Fruit fly (Drosophila melanogaster) whole organism: ENCODE data around the gene Abi.

ENCODE experiments used
- CG8478 ChIP-seq: fragments of >200 bp; optimal IDR thresholded peaks from 2 replicates; lab custom pipeline; 2018; ENCODE audit warnings: inconsistent platforms
- Dll ChIP-seq: fragments of >200 bp; optimal IDR thresholded peaks from 2 replicates; lab custom pipeline; 2017
- EcR ChIP-seq, 2 experiments: fragments of >200 bp; optimal IDR thresholded peaks; 2 replicates each; lab custom pipeline; 2017; ENCODE audit warnings: missing biosample characterization in 2 of 2, missing genetic modification characterization in 2 of 2, missing genetic modification reagents in 2 of 2
- pan ChIP-seq: fragments of >200 bp; optimal IDR thresholded peaks from 2 replicates; lab custom pipeline; 2017
- psq ChIP-seq: fragments of >200 bp; optimal IDR thresholded peaks from 2 replicates; lab custom pipeline; 2017
- usp ChIP-seq: fragments of >200 bp; optimal IDR thresholded peaks from 2 replicates; lab custom pipeline; 2017; ENCODE audit warnings: missing biosample characterization, missing genetic modification characterization, mixed read lengths

The Abi gene

dm6 chr3R:14095428-14095827 is 26.8 kb downstream of the Abi start:
- TF ChIP-seq psq (lab: Kevin White, UChicago) = no peak
- TF ChIP-seq Dll = no peak
- no peak for TF ChIP-seq usp (GFP tag; lab: Kevin White, UChicago)
- TF ChIP-seq CG8478 (lab: Kevin White, UChicago) = no peak
- TF ChIP-seq EcR (GFP tag; optimal IDR thresholded peaks at IDR 0.05; lab: Kevin White, UChicago) = no peak
- no peak for TF ChIP-seq pan

- no peak for TF ChIP-seq Dll
These were observed 33.2 kb downstream of the Abi start, which contains the start of gene Npc2b for dm6 chr3R:14088887-14089567. Npc2b (plus strand) TSS chr3R:14089517.

dm6 chr3R:14088157-14088556 is 34.1 kb downstream of the Abi start:
- TF ChIP-seq CG8478 (lab: Kevin White, UChicago) (no peak), pan (no peak), EcR (GFP tag; optimal IDR thresholded peaks at IDR 0.05; lab: Kevin White, UChicago) (no peak), usp (GFP tag; lab: Kevin White, UChicago) (no peak), psq (lab: Kevin White, UChicago) (no peak), Dll (no peak)

- TF ChIP-seq Dll (no peak), psq (lab: Kevin White, UChicago) (no peak), pan (no peak), EcR (GFP tag; optimal IDR thresholded peaks at IDR 0.05; lab: Kevin White, UChicago) (no peak), CG8478 (lab: Kevin White, UChicago) (no peak), usp (GFP tag; lab: Kevin White, UChicago) (no peak)
These were observed 36.7 kb downstream of the Abi start for dm6 chr3R:14085555-14085954.

dm6 chr3R:14081526-14081925 is 40.7 kb downstream of the Abi start:
- no peak for TF ChIP-seq EcR (GFP tag; optimal IDR thresholded peaks at IDR 0.05; lab: Kevin White, UChicago)
- TF ChIP-seq psq (lab: Kevin White, UChicago) = no peak
- no peak for TF ChIP-seq Dll
- TF ChIP-seq CG8478 (lab: Kevin White, UChicago) = no peak
- TF ChIP-seq pan = no peak
- no peak for TF ChIP-seq usp (GFP tag; lab: Kevin White, UChicago)

- TF ChIP-seq CG8478 (lab: Kevin White, UChicago) (no peak), usp (GFP tag; lab: Kevin White, UChicago) (no peak), psq (lab: Kevin White, UChicago) (no peak), Dll (no peak), EcR (GFP tag; optimal IDR thresholded peaks at IDR 0.05; lab: Kevin White, UChicago) (no peak), pan (no peak)
These were observed 45.2 kb downstream of the Abi start for dm6 chr3R:14077026-14077425.

dm6 chr3R:14070664-14071063 is 51.6 kb downstream of the Abi start:
- TF ChIP-seq usp (GFP tag; lab: Kevin White, UChicago) (no peak), pan (no peak), Dll (no peak), CG8478 (lab: Kevin White, UChicago) (no peak), psq (lab: Kevin White, UChicago) (no peak), EcR (GFP tag; optimal IDR thresholded peaks at IDR 0.05; lab: Kevin White, UChicago) (no peak)

- TF ChIP-seq EcR (GFP tag; optimal IDR thresholded peaks at IDR 0.05; lab: Kevin White, UChicago) (no peak), usp (GFP tag; lab: Kevin White, UChicago) (no peak), psq (lab: Kevin White, UChicago) (no peak), CG8478 (lab: Kevin White, UChicago) (no peak), Dll (no peak), pan (no peak)
These were observed 52.1 kb downstream of the Abi start for dm6 chr3R:14070096-14070495.
